Fruit fly (Drosophila melanogaster): Measurements from ENCODE around the gene CG31715.

CG31715 gene

dm6 chr2L:10321612-10322011 lies 19.8 kb upstream of the CG31715 start (continued):
- TF ChIP-seq lilli (GFP tag; optimal IDR thresholded peaks at IDR 0.05): no peak
- no peak for TF ChIP-seq CG15696 (tag; optimal IDR thresholded peaks at IDR 0.05)
- TF ChIP-seq CG12659 (GFP tag; optimal IDR thresholded peaks at IDR 0.05): peak; percentile 13
- no peak for TF ChIP-seq Hmx (GFP tag; optimal IDR thresholded peaks at IDR 0.05)
- TF ChIP-seq tio (GFP tag; optimal IDR thresholded peaks at IDR 0.05): no peak
- TF ChIP-seq Med (GFP tag): peak; percentile 80
- peak; percentile 89; the same call in 2 of the 4 replicates for TF ChIP-seq chinmo (GFP tag; IDR thresholded peaks at IDR 0.05; ENCODE audit: partially characterized antibody)
- TF ChIP-seq vvl (GFP tag; IDR thresholded peaks at IDR 0.05): peak; percentile 23; the same call in 1 of the 2 replicates
- TF ChIP-seq CG13775 (GFP tag; optimal IDR thresholded peaks at IDR 0.05): no peak
- no peak for TF ChIP-seq row (GFP tag; IDR thresholded peaks at IDR 0.05)
- TF ChIP-seq CG3163 (GFP tag; optimal IDR thresholded peaks at IDR 0.05): peak; percentile 15
- peak; percentile 25; the same call in 1 of the 2 replicates for TF ChIP-seq MBD-R2 (GFP tag; IDR thresholded peaks at IDR 0.05)
- TF ChIP-seq Dbx (GFP tag; IDR thresholded peaks at IDR 0.05): peak; percentile 28; the same call in 1 of the 3 replicates
- no peak for TF ChIP-seq gsb-n (tag; optimal IDR thresholded peaks at IDR 0.05)
- no peak for TF ChIP-seq cas (GFP tag; IDR thresholded peaks at IDR 0.05)
- no peak for TF ChIP-seq peb (GFP tag; IDR thresholded peaks at IDR 0.05)
- TF ChIP-seq Abd-B (GFP tag; optimal IDR thresholded peaks at IDR 0.05): no peak
- TF ChIP-seq ind (GFP tag; optimal IDR thresholded peaks at IDR 0.05): no peak
- TF ChIP-seq Deaf1 (tag; optimal IDR thresholded peaks at IDR 0.05): peak; percentile 94
- no peak for TF ChIP-seq CG16779 (GFP tag; IDR thresholded peaks at IDR 0.05)
- no peak; the same call in 1 of the 2 replicates for TF ChIP-seq amos (GFP tag; IDR thresholded peaks at IDR 0.05; ENCODE audit: partially characterized antibody)
- no peak for TF ChIP-seq CG11560 (tag; IDR thresholded peaks at IDR 0.05)
- TF ChIP-seq CTCF (GFP tag; optimal IDR thresholded peaks at IDR 0.05): peak; percentile 30
- peak; percentile 59 for TF ChIP-seq BtbVII (GFP tag; optimal IDR thresholded peaks at IDR 0.05)
- peak; percentile 60; the same call in 2 of the 3 replicates for TF ChIP-seq Aef1 (GFP tag; IDR thresholded peaks at IDR 0.05)
- TF ChIP-seq exex (tag; optimal IDR thresholded peaks at IDR 0.05): peak; percentile 65
- TF ChIP-seq Antp (GFP tag; optimal IDR thresholded peaks at IDR 0.05): no peak
- TF ChIP-seq Meics (GFP tag; optimal IDR thresholded peaks at IDR 0.05): peak; percentile 4
- no peak for TF ChIP-seq ap (GFP tag; IDR thresholded peaks at IDR 0.05)
- no peak for TF ChIP-seq CG2889 (GFP tag; IDR thresholded peaks at IDR 0.05)
- TF ChIP-seq D (optimal IDR thresholded peaks at IDR 0.05): no peak
- TF ChIP-seq D (GFP tag; optimal IDR thresholded peaks at IDR 0.05): no peak
- no peak for TF ChIP-seq pita (GFP tag; optimal IDR thresholded peaks at IDR 0.05)
- peak; percentile 49 for TF ChIP-seq CG15514 (GFP tag; optimal IDR thresholded peaks at IDR 0.05)
- TF ChIP-seq CG31365 (tag; optimal IDR thresholded peaks at IDR 0.05): peak; percentile 17
- TF ChIP-seq ftz-f1 (GFP tag; optimal IDR thresholded peaks at IDR 0.05): peak; percentile 80
- TF ChIP-seq CG17186 (GFP tag; optimal IDR thresholded peaks at IDR 0.05): no peak
- TF ChIP-seq CG17912 (GFP tag; optimal IDR thresholded peaks at IDR 0.05): peak; percentile 23
- TF ChIP-seq Awh (GFP tag; IDR thresholded peaks at IDR 0.05): no peak
- peak; percentile 20 for TF ChIP-seq sens (GFP tag)
- TF ChIP-seq Lim3 (GFP tag; IDR thresholded peaks at IDR 0.05): no peak
- no peak for TF ChIP-seq rib (GFP tag; IDR thresholded peaks at IDR 0.05)
- no peak for TF ChIP-seq Poxn (GFP tag; IDR thresholded peaks at IDR 0.05)
- no peak for TF ChIP-seq Spps (tag; optimal IDR thresholded peaks at IDR 0.05)
- no peak for TF ChIP-seq al (GFP tag; IDR thresholded peaks at IDR 0.05)
- no peak for TF ChIP-seq CG3847 (GFP tag; IDR thresholded peaks at IDR 0.05)
- TF ChIP-seq CG6683 (GFP tag; optimal IDR thresholded peaks at IDR 0.05): no peak
- TF ChIP-seq gro (GFP tag; optimal IDR thresholded peaks at IDR 0.05): peak; percentile 11
- peak; percentile 26; the same call in 1 of the 2 replicates for TF ChIP-seq E2f2 (GFP tag; IDR thresholded peaks at IDR 0.05)
- no peak for TF ChIP-seq CG9437 (GFP tag; optimal IDR thresholded peaks at IDR 0.05)
- TF ChIP-seq nom (GFP tag; optimal IDR thresholded peaks at IDR 0.05): peak; percentile 69
- TF ChIP-seq MTF-1 (GFP tag; optimal IDR thresholded peaks at IDR 0.05; ENCODE audit: borderline replicate concordance): peak; percentile 15
- TF ChIP-seq so (GFP tag; IDR thresholded peaks at IDR 0.05): peak; percentile 58; the same call in 1 of the 3 replicates
